Worm (Caenorhabditis elegans) whole organism, mixed stage, embryonic: ENCODE measurements around the gene snr-5.

Experiments
- blmp-1 ChIP-seq: fragments of 150-350 bp; optimal IDR thresholded peaks from 2 replicates; lab custom pipeline; 2014; ENCODE audit warnings: missing biosample characterization, missing genetic modification characterization
- drap-1 ChIP-seq: fragments of 200-800 bp; sonication (Bioruptor generic); optimal IDR thresholded peaks from 3 replicates; lab custom pipeline; 2018; ENCODE audit warnings: mild to moderate bottlenecking, missing genetic modification characterization, missing compliant biosample characterization
- elt-3 ChIP-seq: fragments of 150-350 bp; optimal IDR thresholded peaks from 2 replicates; lab custom pipeline; 2014; ENCODE audit warnings: missing biosample characterization, missing genetic modification characterization
- lin-32 ChIP-seq: fragments of 200-800 bp; sonication (Bioruptor generic); optimal IDR thresholded peaks from 2 replicates; lab custom pipeline; 2018; ENCODE audit warnings: mild to moderate bottlenecking, missing genetic modification characterization, missing compliant biosample characterization
- nhr-237 ChIP-seq: fragments of 150-350 bp; optimal IDR thresholded peaks from 2 replicates; lab custom pipeline; 2014; ENCODE audit warnings: missing biosample characterization, missing genetic modification characterization
- snpc-4 ChIP-seq: fragments of 150-350 bp; optimal IDR thresholded peaks from 2 replicates; lab custom pipeline; 2014; ENCODE audit warnings: missing biosample characterization, missing genetic modification characterization
- ztf-11 ChIP-seq: fragments of 150-350 bp; optimal IDR thresholded peaks from 2 replicates; lab custom pipeline; 2014; ENCODE audit warnings: missing biosample characterization, missing genetic modification characterization

DNA sequence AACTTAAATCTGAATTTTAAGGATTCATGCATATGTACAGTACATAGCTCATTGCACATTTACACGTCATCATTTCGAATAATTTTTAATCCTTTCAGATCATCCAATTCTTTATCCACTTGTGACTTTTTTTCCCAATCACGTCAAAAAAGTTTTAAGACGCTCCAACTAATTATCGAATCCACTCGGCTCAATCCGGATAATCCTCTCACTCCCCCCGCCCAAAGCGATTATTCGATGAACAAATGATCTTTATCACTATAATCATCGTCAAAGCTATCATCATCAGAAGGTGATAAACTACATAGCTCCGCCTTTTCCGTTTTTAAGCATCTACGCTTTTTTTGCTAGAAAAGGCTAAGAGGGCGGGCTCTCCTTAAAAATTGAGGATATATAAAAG is 24.3 kb upstream of the snr-5 start:
- TF ChIP-seq drap-1: no peak
- no peak for TF ChIP-seq ztf-11 (tag; lab: Kevin White, UChicago)
- no peak for TF ChIP-seq nhr-237 (tag; lab: Kevin White, UChicago)
- no peak for TF ChIP-seq elt-3 (tag; lab: Kevin White, UChicago)
- no peak for TF ChIP-seq lin-32
- no peak for TF ChIP-seq blmp-1
- TF ChIP-seq snpc-4 (tag; lab: Kevin White, UChicago): no peak
